Worm (Caenorhabditis elegans) whole organism, midembryonic: ENCODE data around the gene nlp-36.

Experiments
- T22C8.4 ChIP-seq: fragments of 200-800 bp; sonication (Bioruptor generic); IDR thresholded peaks from 2 replicates; pipeline ENCODE4 v1.3.6; 2022; ENCODE audit warnings: missing genetic modification characterization, missing compliant biosample characterization
- flt-1 ChIP-seq: fragments of 200-800 bp; sonication (Bioruptor generic); IDR thresholded peaks from 2 replicates; pipeline ENCODE4 v1.3.6; 2022; ENCODE audit warnings: missing genetic modification characterization, missing compliant biosample characterization
- ref-1 ChIP-seq: fragments of 200-800 bp; sonication (Bioruptor generic); conservative IDR thresholded peaks from 2 replicates; pipeline ENCODE4 v1.3.6; 2022; ENCODE audit warnings: missing genetic modification reagents, missing genetic modification characterization, missing compliant biosample characterization
- ztf-29 ChIP-seq: fragments of 200-800 bp; sonication (Bioruptor generic); IDR thresholded peaks from 2 replicates; pipeline ENCODE4 v1.3.6; 2022; ENCODE audit warnings: missing genetic modification reagents, missing genetic modification characterization, missing compliant biosample characterization

- TF ChIP-seq ref-1 (GFP tag; lab: Robert Waterston, UW) (no peak), T22C8.4 (no peak), flt-1 (GFP tag; lab: Robert Waterston, UW) (no peak), ztf-29 (no peak)
Observed at ce11 chrIII:9489798-9490197, 1.3 kb downstream of the nlp-36 start.
